Worm (Caenorhabditis elegans) whole organism, mixed stage, embryonic: Measurements from ENCODE around the gene nspa-9.

Source experiments
- blmp-1 ChIP-seq: fragments of 150-350 bp; optimal IDR thresholded peaks from 2 replicates; lab custom pipeline; 2014; ENCODE audit warnings: missing biosample characterization, missing genetic modification characterization
- hlh-1 ChIP-seq: fragments of 150-350 bp; optimal IDR thresholded peaks from 2 replicates; lab custom pipeline; 2014; ENCODE audit warnings: missing biosample characterization, missing genetic modification reagents, missing genetic modification characterization
- nhr-28 ChIP-seq: fragments of 150-350 bp; optimal IDR thresholded peaks from 2 replicates; lab custom pipeline; 2014; ENCODE audit warnings: missing biosample characterization, missing genetic modification characterization

DNA sequence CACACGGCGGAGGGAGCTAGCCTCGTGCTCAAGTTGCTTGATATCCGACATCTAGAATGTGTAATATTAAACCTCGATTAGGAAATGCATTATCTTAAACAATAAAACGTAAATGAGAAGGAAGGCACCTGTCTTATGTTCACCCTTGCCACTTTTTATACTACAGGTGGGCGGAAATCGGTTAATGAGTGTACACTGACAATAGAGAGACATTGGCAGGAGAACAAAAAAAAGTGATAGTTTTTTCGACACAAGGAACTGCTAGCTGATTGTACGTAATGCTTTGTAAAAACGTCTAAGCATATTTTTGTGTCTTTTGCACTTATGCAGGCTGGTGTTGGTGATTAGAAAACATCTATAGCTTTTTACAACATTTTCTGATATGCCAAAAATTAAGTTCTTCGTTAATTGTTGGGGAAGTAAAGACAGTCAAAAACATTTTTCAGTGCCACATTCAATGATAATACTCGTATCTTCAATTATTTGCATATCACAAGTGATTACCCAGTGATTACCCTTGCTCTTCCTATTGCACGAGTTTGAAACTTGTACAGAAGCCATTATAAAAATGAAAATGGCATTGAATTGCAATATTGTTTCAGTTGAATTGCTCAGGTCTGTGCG is 26.5 kb upstream of the nspa-9 start, which contains the start of gene col-180:
- TF ChIP-seq hlh-1 (tag; lab: Kevin White, UChicago): no peak
- TF ChIP-seq nhr-28 (tag; lab: Kevin White, UChicago): no peak
- TF ChIP-seq blmp-1 (tag; lab: Kevin White, UChicago): no peak
